Worm (Caenorhabditis elegans) whole organism, L2 larva: Measurements from ENCODE around the gene srm-5.

Experiments
- C34F6.9 ChIP-seq: fragments of 150-350 bp; optimal IDR thresholded peaks from 2 replicates; lab custom pipeline; 2014; ENCODE audit warnings: missing biosample characterization, missing genetic modification characterization
- F13H6.1 ChIP-seq: sonication (generic microtip); optimal IDR thresholded peaks from 2 replicates; lab custom pipeline; 2016; ENCODE audit warnings: missing genetic modification characterization, missing compliant biosample characterization
- R02D3.7 ChIP-seq: fragments of 150-350 bp; optimal IDR thresholded peaks from 2 replicates; lab custom pipeline; 2014; ENCODE audit warnings: missing biosample characterization, missing genetic modification characterization
- Y55F3AM.14 ChIP-seq: fragments of 200-800 bp; sonication (Bioruptor generic); optimal IDR thresholded peaks from 2 replicates; lab custom pipeline; 2018; ENCODE audit warnings: mild to moderate bottlenecking, missing genetic modification characterization, missing compliant biosample characterization
- ZK546.5 ChIP-seq: sonication (generic microtip); optimal IDR thresholded peaks from 2 replicates; lab custom pipeline; 2017; ENCODE audit warnings: missing biosample characterization, missing genetic modification characterization
- alr-1 ChIP-seq: fragments of 150-350 bp; optimal IDR thresholded peaks from 2 replicates; lab custom pipeline; 2014; ENCODE audit warnings: missing biosample characterization, missing genetic modification characterization
- aly-2 ChIP-seq: fragments of 150-350 bp; optimal IDR thresholded peaks from 2 replicates; lab custom pipeline; 2014; ENCODE audit warnings: missing biosample characterization, missing genetic modification characterization
- ama-1 ChIP-seq: fragments of 150-350 bp; optimal IDR thresholded peaks from 2 replicates; lab custom pipeline; 2018; ENCODE audit warnings: inconsistent platforms
- blmp-1 ChIP-seq: sonication (generic microtip); optimal IDR thresholded peaks from 2 replicates; lab custom pipeline; 2017; ENCODE audit warnings: missing genetic modification characterization, mild to moderate bottlenecking, missing compliant biosample characterization, antibody characterized with exemption, moderate library complexity; ENCODE audit not compliant: insufficient read depth
- ceh-16 ChIP-seq: fragments of 150-350 bp; optimal IDR thresholded peaks from 2 replicates; lab custom pipeline; 2014; ENCODE audit warnings: missing biosample characterization, missing genetic modification characterization
- ceh-82 ChIP-seq: fragments of 150-350 bp; optimal IDR thresholded peaks from 2 replicates; lab custom pipeline; 2014; ENCODE audit warnings: missing biosample characterization, missing genetic modification characterization
- crh-2 ChIP-seq: sonication (generic microtip); optimal IDR thresholded peaks from 2 replicates; lab custom pipeline; 2017; ENCODE audit warnings: missing biosample characterization, missing genetic modification characterization
- dmd-4 ChIP-seq: sonication (generic microtip); optimal IDR thresholded peaks from 2 replicates; lab custom pipeline; 2017; ENCODE audit warnings: missing biosample characterization, missing genetic modification characterization
- egl-27 ChIP-seq: sonication (generic microtip); optimal IDR thresholded peaks from 3 replicates; lab custom pipeline; 2017; ENCODE audit warnings: missing biosample characterization, missing genetic modification reagents, missing genetic modification characterization
- elt-1 ChIP-seq: fragments of 150-350 bp; optimal IDR thresholded peaks from 2 replicates; lab custom pipeline; 2014; ENCODE audit warnings: missing biosample characterization, missing genetic modification characterization
- elt-3 ChIP-seq: sonication (generic microtip); optimal IDR thresholded peaks from 2 replicates; lab custom pipeline; 2017; ENCODE audit warnings: missing biosample characterization, missing genetic modification characterization
- fos-1 ChIP-seq: fragments of 150-350 bp; optimal IDR thresholded peaks from 2 replicates; lab custom pipeline; 2014; ENCODE audit warnings: missing biosample characterization, missing genetic modification characterization
- gmeb-1 ChIP-seq: fragments of 150-350 bp; optimal IDR thresholded peaks from 2 replicates; lab custom pipeline; 2014; ENCODE audit warnings: missing biosample characterization, missing genetic modification characterization
- lin-11 ChIP-seq: fragments of 150-350 bp; sonication (generic microtip); optimal IDR thresholded peaks from 2 replicates; lab custom pipeline; 2014; ENCODE audit warnings: missing biosample characterization, missing genetic modification characterization, inconsistent platforms, mixed read lengths
- lin-13 ChIP-seq: fragments of 150-350 bp; optimal IDR thresholded peaks from 2 replicates; lab custom pipeline; 2014; ENCODE audit warnings: missing biosample characterization, missing genetic modification reagents, missing genetic modification characterization
- mab-5 ChIP-seq: fragments of 150-350 bp; optimal IDR thresholded peaks from 2 replicates; lab custom pipeline; 2014; ENCODE audit warnings: missing biosample characterization, missing genetic modification characterization
- mbf-1 ChIP-seq: sonication (generic microtip); optimal IDR thresholded peaks from 2 replicates; lab custom pipeline; 2017; ENCODE audit warnings: missing biosample characterization, missing genetic modification characterization
- mdl-1 ChIP-seq, 2 experiments: fragments of 150-350 bp in 1 of 2; sonication (generic microtip) in 1 of 2; optimal IDR thresholded peaks; 2 replicates each; lab custom pipeline; 2017; ENCODE audit warnings: missing biosample characterization in 2 of 2, missing genetic modification characterization in 2 of 2
- nhr-10 ChIP-seq: sonication (generic microtip); optimal IDR thresholded peaks from 2 replicates; lab custom pipeline; 2017; ENCODE audit warnings: missing biosample characterization, missing genetic modification characterization
- nhr-11 ChIP-seq: fragments of 150-350 bp; optimal IDR thresholded peaks from 2 replicates; lab custom pipeline; 2014; ENCODE audit warnings: missing biosample characterization, missing genetic modification characterization
- nhr-12 ChIP-seq: fragments of 150-350 bp; optimal IDR thresholded peaks from 2 replicates; lab custom pipeline; 2014; ENCODE audit warnings: missing biosample characterization, missing genetic modification characterization
- nhr-129 ChIP-seq: fragments of 150-350 bp; optimal IDR thresholded peaks from 2 replicates; lab custom pipeline; 2014; ENCODE audit warnings: missing biosample characterization, missing genetic modification characterization
- nhr-23 ChIP-seq: fragments of 150-350 bp; optimal IDR thresholded peaks from 2 replicates; lab custom pipeline; 2014; ENCODE audit warnings: missing biosample characterization, missing genetic modification reagents, missing genetic modification characterization
- nhr-237 ChIP-seq: fragments of 150-350 bp; optimal IDR thresholded peaks from 2 replicates; lab custom pipeline; 2014; ENCODE audit warnings: missing biosample characterization, missing genetic modification characterization
- nhr-25 ChIP-seq: fragments of 150-350 bp; sonication (generic microtip); optimal IDR thresholded peaks from 3 replicates; lab custom pipeline; 2014; ENCODE audit warnings: missing biosample characterization, missing genetic modification characterization
- nhr-6 ChIP-seq: fragments of 150-350 bp; optimal IDR thresholded peaks from 2 replicates; lab custom pipeline; 2014; ENCODE audit warnings: missing biosample characterization, missing genetic modification characterization
- nhr-77 ChIP-seq: fragments of 150-350 bp; optimal IDR thresholded peaks from 2 replicates; lab custom pipeline; 2014; ENCODE audit warnings: missing biosample characterization, missing genetic modification characterization
- peb-1 ChIP-seq: fragments of 150-350 bp; optimal IDR thresholded peaks from 2 replicates; lab custom pipeline; 2014; ENCODE audit warnings: missing biosample characterization, missing genetic modification characterization
- skn-1 ChIP-seq: sonication (generic microtip); optimal IDR thresholded peaks from 2 replicates; lab custom pipeline; 2017; ENCODE audit warnings: missing biosample characterization, missing genetic modification characterization
- sma-3 ChIP-seq: sonication (generic microtip); optimal IDR thresholded peaks from 2 replicates; lab custom pipeline; 2016; ENCODE audit warnings: missing genetic modification reagents, missing genetic modification characterization, missing compliant biosample characterization
- sma-9 ChIP-seq, 2 experiments: fragments of 150-350 bp in 1 of 2; sonication (generic microtip) in 1 of 2; optimal IDR thresholded peaks; 2 replicates each; lab custom pipeline; 2014 to 2016; ENCODE audit warnings: missing genetic modification characterization in 2 of 2, mild to moderate bottlenecking in 1 of 2, missing biosample characterization in 1 of 2, missing compliant biosample characterization in 1 of 2, missing genetic modification reagents in 1 of 2, moderate library complexity in 1 of 2
- snpc-4 ChIP-seq: fragments of 150-350 bp; optimal IDR thresholded peaks from 2 replicates; lab custom pipeline; 2014; ENCODE audit warnings: missing biosample characterization, missing genetic modification characterization
- unc-55 ChIP-seq: fragments of 150-350 bp; sonication (generic microtip); optimal IDR thresholded peaks from 3 replicates; lab custom pipeline; 2014; ENCODE audit warnings: missing biosample characterization, missing genetic modification reagents, missing genetic modification characterization
- zag-1 ChIP-seq: fragments of 150-350 bp; optimal IDR thresholded peaks from 2 replicates; lab custom pipeline; 2014; ENCODE audit warnings: missing biosample characterization, missing genetic modification characterization
- ztf-11 ChIP-seq: sonication (generic microtip); optimal IDR thresholded peaks from 2 replicates; lab custom pipeline; 2017; ENCODE audit warnings: missing biosample characterization, missing genetic modification characterization
- ztf-4 ChIP-seq: fragments of 150-350 bp; optimal IDR thresholded peaks from 2 replicates; lab custom pipeline; 2014; ENCODE audit warnings: missing biosample characterization, missing genetic modification characterization

The srm-5 gene

ce11 chrV:14351629-14352028, 16.6 kb downstream of the srm-5 start, which contains the start of gene vha-13:
Gene vha-13, plus strand, starts transcription at chrV:14351709.
- no peak for TF ChIP-seq unc-55 (GFP tag; lab: Kevin White, UChicago)
- TF ChIP-seq alr-1 (tag; lab: Kevin White, UChicago) = no peak
- no peak for TF ChIP-seq crh-2 (tag; lab: Kevin White, UChicago)
- TF ChIP-seq Y55F3AM.14 (GFP tag; lab: Kevin White, UChicago) = no peak

DNA sequence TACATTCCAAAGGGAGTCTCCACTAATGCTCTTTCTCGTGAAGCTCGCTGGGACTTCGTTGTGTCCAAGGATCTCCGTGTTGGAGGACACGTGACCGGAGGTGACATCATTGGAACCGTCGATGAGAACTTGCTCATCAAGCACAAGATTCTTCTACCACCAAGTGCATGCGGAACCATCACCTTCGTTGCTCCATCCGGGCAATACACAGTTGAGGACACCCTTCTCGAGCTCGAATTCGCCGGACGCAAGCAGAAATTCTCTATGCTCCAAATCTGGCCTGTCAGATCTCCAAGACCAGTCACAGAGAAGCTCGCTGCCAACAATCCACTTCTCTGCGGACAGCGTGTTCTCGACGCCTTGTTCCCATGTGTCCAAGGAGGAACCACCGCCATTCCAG, 17.0 kb downstream of the srm-5 start:
- TF ChIP-seq alr-1 (tag; lab: Kevin White, UChicago) = no peak
- no peak for TF ChIP-seq nhr-25 (tag; lab: Kevin White, UChicago)
- TF ChIP-seq ama-1 (lab: Kevin White, UChicago) = no peak
- no peak for TF ChIP-seq Y55F3AM.14 (GFP tag; lab: Kevin White, UChicago)
- no peak for TF ChIP-seq lin-13
- TF ChIP-seq ceh-16 (tag; lab: Kevin White, UChicago) = no peak
- TF ChIP-seq nhr-11 = no peak
- no peak for TF ChIP-seq nhr-6
- no peak for TF ChIP-seq egl-27 (tag; lab: Kevin White, UChicago)
- no peak for TF ChIP-seq nhr-12 (tag; lab: Kevin White, UChicago)
- TF ChIP-seq ZK546.5 = no peak
- TF ChIP-seq R02D3.7 = no peak
- TF ChIP-seq nhr-237 (tag; lab: Kevin White, UChicago) = no peak
- no peak for TF ChIP-seq elt-3 (tag; lab: Kevin White, UChicago)
- no peak for TF ChIP-seq blmp-1
- no peak for TF ChIP-seq aly-2 (tag; lab: Kevin White, UChicago)
- TF ChIP-seq unc-55 (GFP tag; lab: Kevin White, UChicago) = no peak

DNA sequence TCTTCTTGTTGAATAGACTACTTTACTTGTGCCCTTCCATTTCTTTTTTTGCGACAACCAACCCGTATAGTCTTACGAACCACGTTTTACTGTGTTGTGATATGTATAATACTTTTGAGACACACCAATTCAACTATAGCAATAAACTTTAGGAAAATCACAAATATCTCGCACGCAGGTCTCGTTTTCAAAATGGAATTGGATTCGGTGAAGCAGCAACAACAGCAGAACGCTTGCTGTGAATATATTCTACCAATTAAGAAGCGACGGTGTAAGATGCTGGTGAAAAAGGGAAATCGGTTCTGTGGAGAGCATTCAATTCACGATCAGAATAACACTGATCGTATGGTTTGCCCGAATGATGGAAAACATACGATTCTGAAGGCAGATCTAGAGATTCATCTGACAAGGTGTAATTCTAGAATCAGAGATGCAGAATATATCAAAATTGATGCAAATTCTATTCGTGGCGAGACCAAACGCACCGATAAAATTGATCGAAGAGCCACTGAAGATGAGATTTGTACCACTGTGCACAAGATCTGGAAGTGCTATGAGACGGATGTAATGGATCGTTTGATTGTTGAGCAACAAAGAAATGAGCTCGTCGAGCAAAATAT, 19.4 kb downstream of the srm-5 start, which contains the start of gene Y49A3A.3:
Gene Y49A3A.3, plus strand, starts transcription at position 153 of the 620 bp plus-strand sequence.
- TF ChIP-seq elt-3 (tag; lab: Kevin White, UChicago) (no peak), mab-5 (tag; lab: Kevin White, UChicago) (no peak), aly-2 (tag; lab: Kevin White, UChicago) (peak; percentile 70), lin-13 (peak; percentile 37), crh-2 (tag; lab: Kevin White, UChicago) (peak; percentile 17), ama-1 (lab: Kevin White, UChicago) (peak; percentile 49), elt-1 (no peak), sma-3 (peak; percentile 45), nhr-25 (tag; lab: Kevin White, UChicago) (peak; percentile 44), Y55F3AM.14 (GFP tag; lab: Kevin White, UChicago) (peak; percentile 62), gmeb-1 (tag; lab: Kevin White, UChicago) (peak; percentile 49), sma-9 (GFP tag; optimal IDR thresholded peaks at IDR 0.05; lab: Kevin White, UChicago) (peak; percentile 17), sma-9 (tag; optimal IDR thresholded peaks at IDR 0.05; lab: Kevin White, UChicago) (no peak), F13H6.1 (peak; percentile 17), nhr-129 (tag; lab: Kevin White, UChicago) (peak; percentile 49), nhr-237 (tag; lab: Kevin White, UChicago) (no peak)
- TF ChIP-seq, all 48 proteins: peak for 11

ce11 chrV:14355738-14356368, 20.9 kb downstream of the srm-5 start, which contains the start of gene cyn-1:
Gene cyn-1, plus strand, starts transcription at chrV:14356076.
- TF ChIP-seq ztf-4 (tag; lab: Kevin White, UChicago) (no peak), aly-2 (tag; lab: Kevin White, UChicago) (no peak), sma-3 (peak; percentile 80), ceh-16 (tag; lab: Kevin White, UChicago) (peak; percentile 32), mab-5 (tag; lab: Kevin White, UChicago) (peak; percentile 60), mdl-1 (tag; optimal IDR thresholded peaks at IDR 0.05; lab: Kevin White, UChicago) (peak in 1 of 2 experiments; percentile 26), skn-1 (no peak), zag-1 (tag; lab: Kevin White, UChicago) (no peak), elt-3 (tag; lab: Kevin White, UChicago) (no peak), ZK546.5 (no peak), fos-1 (tag; lab: Kevin White, UChicago) (peak; percentile 48), ztf-11 (tag; lab: Kevin White, UChicago) (no peak), sma-9 (GFP tag; optimal IDR thresholded peaks at IDR 0.05; lab: Kevin White, UChicago) (peak; percentile 86), sma-9 (tag; optimal IDR thresholded peaks at IDR 0.05; lab: Kevin White, UChicago) (no peak), lin-13 (peak; percentile 81), snpc-4 (tag; lab: Kevin White, UChicago) (peak; percentile 82), nhr-23 (no peak), nhr-11 (no peak), peb-1 (tag; lab: Kevin White, UChicago) (no peak), blmp-1 (no peak), gmeb-1 (tag; lab: Kevin White, UChicago) (peak; percentile 98), dmd-4 (tag; lab: Kevin White, UChicago) (no peak), ceh-82 (no peak), lin-11 (tag; lab: Kevin White, UChicago) (peak; percentile 15), nhr-12 (tag; lab: Kevin White, UChicago) (no peak), nhr-10 (tag; lab: Kevin White, UChicago) (no peak), mbf-1 (no peak), nhr-129 (tag; lab: Kevin White, UChicago) (peak; percentile 69), nhr-77 (tag; lab: Kevin White, UChicago) (no peak), Y55F3AM.14 (GFP tag; lab: Kevin White, UChicago) (no peak), nhr-6 (no peak), nhr-237 (tag; lab: Kevin White, UChicago) (no peak), egl-27 (tag; lab: Kevin White, UChicago) (peak; percentile 46), F13H6.1 (peak; percentile 80), C34F6.9 (tag; lab: Kevin White, UChicago) (peak; percentile 92), alr-1 (tag; lab: Kevin White, UChicago) (no peak)
